Worm (Caenorhabditis elegans): ENCODE data around the gene F33H12.7.
A peak's percentile ranks its signal among the peaks of the same experiment; 100 is the strongest.
"Not testable (repeated sequence)": the region's sequence is repeated elsewhere in the genome, so short reads cannot be mapped to it uniquely, and the experiment has no call there.

F33H12.7 gene

DNA sequence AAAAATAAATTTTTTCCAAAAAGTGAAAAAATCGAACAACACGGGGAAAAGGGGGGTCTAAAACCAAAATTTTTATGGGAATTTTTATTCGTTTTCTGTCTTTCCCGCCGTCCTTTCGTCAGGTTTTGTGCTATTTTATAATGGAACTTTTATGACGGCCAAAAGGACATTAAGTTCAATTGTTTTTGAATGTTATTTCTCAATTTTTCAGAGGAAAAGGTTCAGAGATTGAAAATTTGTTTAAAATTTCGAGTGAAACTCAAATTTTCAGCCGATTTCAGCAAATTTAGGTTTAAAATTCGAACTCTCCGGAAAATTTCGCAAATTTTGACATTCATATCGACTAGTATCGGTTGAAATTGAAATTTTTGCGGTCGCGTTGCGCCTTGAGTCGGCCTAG lies 22.7 kb downstream of the F33H12.7 start, which contains the start of gene nep-18:
TSS of gene nep-18 (minus strand) at position 101 of the 400 bp plus-strand sequence.
- TF ChIP-seq cog-1 (tag; optimal IDR thresholded peaks at IDR 0.05) (no peak), ztf-29 (GFP tag; IDR thresholded peaks at IDR 0.05) (no peak), T22C8.4 (GFP tag; IDR thresholded peaks at IDR 0.05) (no peak), med-1 (GFP tag; optimal IDR thresholded peaks at IDR 0.05; ENCODE audit: insufficient read depth) (no peak), ztf-23 (GFP tag; IDR thresholded peaks at IDR 0.05) (no peak), flt-1 (GFP tag; IDR thresholded peaks at IDR 0.05) (no peak), ref-1 (GFP tag; conservative IDR thresholded peaks at IDR 0.05) (no peak), tab-1 (GFP tag; IDR thresholded peaks at IDR 0.05) (no peak), klf-2 (GFP tag; conservative IDR thresholded peaks at IDR 0.05) (no peak)

DNA sequence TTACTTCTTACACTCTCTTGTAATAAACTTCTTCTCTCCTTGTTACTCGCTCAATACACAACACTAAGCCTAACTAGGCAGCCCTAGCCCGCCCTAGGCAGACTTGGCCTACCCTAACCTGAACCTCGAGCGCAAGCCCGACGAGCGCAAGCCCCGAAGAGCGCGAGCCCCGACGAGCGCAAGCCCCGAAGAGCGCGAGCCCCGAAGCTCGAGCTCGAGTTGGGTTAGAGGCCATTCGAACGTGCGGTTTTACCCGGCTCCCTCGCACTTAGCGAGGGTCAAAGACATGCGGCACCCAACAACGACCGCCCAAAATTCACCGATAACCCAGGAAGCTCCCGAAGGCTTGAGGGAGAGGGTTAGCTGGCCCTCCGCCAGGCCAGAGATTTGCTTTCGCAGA lies 30.3 kb downstream of the F33H12.7 start:
- TF ChIP-seq flt-1 (GFP tag; IDR thresholded peaks at IDR 0.05) (peak; percentile 39; the same call in 1 of the 2 replicates), ztf-29 (GFP tag; IDR thresholded peaks at IDR 0.05) (peak; percentile 33; the same call in 1 of the 2 replicates)

DNA sequence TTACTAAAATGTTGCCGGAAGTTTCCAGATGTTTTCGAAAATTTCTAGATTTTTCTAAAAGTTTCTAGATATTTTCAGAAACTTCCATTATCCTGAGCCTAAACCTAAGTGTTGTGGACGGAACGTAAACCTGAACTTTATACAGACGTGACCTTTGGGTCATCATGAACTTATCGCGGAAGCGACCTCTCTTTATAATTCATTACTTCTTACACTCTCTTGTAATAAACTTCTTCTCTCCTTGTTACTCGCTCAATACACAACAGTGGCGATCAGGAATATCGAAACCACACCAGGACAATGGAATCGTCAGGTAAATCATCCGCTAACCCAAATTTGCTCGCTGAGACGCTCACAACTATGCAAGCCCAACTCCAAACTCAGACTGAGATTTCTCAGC lies 33.0 kb downstream of the F33H12.7 start, which contains the start of gene K02F6.1:
TSS of gene K02F6.1 (plus strand) at position 301 of the 400 bp plus-strand sequence.
- not testable (repeated sequence) for TF ChIP-seq med-1 (GFP tag; optimal IDR thresholded peaks at IDR 0.05; ENCODE audit: insufficient read depth); ztf-29 (GFP tag; IDR thresholded peaks at IDR 0.05); T22C8.4 (GFP tag; IDR thresholded peaks at IDR 0.05)

DNA sequence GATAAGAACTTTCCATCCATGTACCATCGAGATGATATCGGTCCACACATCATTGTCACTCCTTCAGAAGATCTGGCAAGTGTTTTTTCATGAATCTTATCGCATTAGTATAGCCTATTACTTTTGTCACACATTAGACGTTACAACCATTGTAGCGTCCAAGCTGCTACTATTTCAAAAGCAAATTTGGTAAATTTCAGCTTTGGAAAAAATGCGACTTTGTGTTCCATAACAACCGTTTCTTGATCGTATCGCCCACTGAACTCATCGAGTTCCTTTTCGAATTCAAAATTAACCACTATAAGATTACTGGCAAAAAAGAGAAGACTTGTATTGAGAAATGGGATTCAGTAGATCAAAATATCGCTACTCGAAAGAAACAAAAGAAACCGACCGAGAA lies 33.7 kb downstream of the F33H12.7 start:
- TF ChIP-seq med-1 (GFP tag; optimal IDR thresholded peaks at IDR 0.05; ENCODE audit: insufficient read depth) (no peak), klf-2 (GFP tag; conservative IDR thresholded peaks at IDR 0.05) (no peak), flt-1 (GFP tag; IDR thresholded peaks at IDR 0.05) (no peak), T22C8.4 (GFP tag; IDR thresholded peaks at IDR 0.05) (no peak), cog-1 (tag; optimal IDR thresholded peaks at IDR 0.05) (no peak), tab-1 (GFP tag; IDR thresholded peaks at IDR 0.05) (no peak), ztf-29 (GFP tag; IDR thresholded peaks at IDR 0.05) (no peak), ztf-23 (GFP tag; IDR thresholded peaks at IDR 0.05) (no peak), ref-1 (GFP tag; conservative IDR thresholded peaks at IDR 0.05) (no peak)

DNA sequence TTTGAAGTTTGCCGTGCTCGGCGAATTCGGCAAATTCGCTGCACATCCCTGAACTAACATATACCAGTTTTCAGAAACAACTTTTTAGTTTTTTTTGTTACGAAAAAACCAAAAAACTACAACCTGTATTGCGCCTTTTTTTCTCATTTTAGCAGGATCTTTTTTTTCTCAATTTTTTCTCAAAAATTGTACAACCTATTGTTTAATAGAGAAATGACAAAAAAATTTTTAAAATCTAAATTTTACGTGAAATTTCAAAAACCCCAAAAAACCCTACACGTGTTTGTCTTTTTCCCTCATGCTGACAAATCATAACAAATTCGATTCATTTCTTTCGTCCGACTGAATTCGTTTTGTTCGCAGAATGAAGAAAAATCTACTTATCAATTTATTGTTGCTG lies 40.8 kb downstream of the F33H12.7 start, which contains the start of gene K02F6.3:
TSS of gene K02F6.3 (plus strand) at position 301 of the 400 bp plus-strand sequence.
- TF ChIP-seq cog-1 (tag; optimal IDR thresholded peaks at IDR 0.05) (no peak), flt-1 (GFP tag; IDR thresholded peaks at IDR 0.05) (no peak), med-1 (GFP tag; optimal IDR thresholded peaks at IDR 0.05; ENCODE audit: insufficient read depth) (no peak), ztf-23 (GFP tag; IDR thresholded peaks at IDR 0.05) (no peak), T22C8.4 (GFP tag; IDR thresholded peaks at IDR 0.05) (no peak), ztf-29 (GFP tag; IDR thresholded peaks at IDR 0.05) (no peak), ref-1 (GFP tag; conservative IDR thresholded peaks at IDR 0.05) (no peak), tab-1 (GFP tag; IDR thresholded peaks at IDR 0.05) (no peak), klf-2 (GFP tag; conservative IDR thresholded peaks at IDR 0.05) (no peak)

DNA sequence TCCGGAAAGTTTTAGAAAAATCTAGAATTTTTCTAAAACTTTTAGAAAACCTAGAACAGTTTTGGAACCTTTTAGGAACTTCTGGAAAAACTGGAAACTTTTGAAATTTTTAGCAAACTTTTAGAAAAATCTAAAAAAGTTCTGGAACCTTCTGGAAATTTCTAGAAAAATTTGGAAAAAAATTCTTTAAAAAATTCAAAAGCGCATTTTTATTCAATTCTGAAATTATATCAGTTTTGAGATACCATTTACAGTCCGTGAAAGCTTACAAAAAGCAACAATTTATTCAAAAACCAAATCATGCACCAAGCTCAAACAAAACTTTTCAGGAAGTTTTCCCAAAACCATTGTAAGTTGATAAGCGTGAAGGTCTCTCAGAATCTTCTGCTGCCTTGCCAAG lies 48.5 kb downstream of the F33H12.7 start, which contains the start of gene K02F6.4:
TSS of gene K02F6.4 (plus strand) at position 301 of the 400 bp plus-strand sequence.
- TF ChIP-seq klf-2 (GFP tag; conservative IDR thresholded peaks at IDR 0.05) (no peak), tab-1 (GFP tag; IDR thresholded peaks at IDR 0.05) (no peak)

DNA sequence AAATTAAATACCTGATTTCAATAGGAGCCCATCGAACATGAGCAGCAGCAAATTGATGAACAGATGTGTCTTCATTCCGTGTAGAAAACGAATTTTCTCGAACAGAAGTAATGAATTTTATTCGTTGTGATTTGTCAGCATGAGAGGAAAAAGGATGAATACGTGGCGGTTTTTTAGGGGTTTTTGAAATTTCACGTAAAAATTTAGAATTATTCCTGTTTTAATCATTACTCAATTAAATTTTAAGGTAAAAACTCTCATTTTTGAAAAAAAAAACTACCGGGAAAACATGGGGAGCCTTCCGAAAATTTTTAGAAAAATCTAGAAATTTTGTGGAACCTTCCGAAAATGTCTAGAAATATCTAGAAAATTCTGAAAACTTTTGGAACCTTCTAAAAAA lies 49.0 kb downstream of the F33H12.7 start, which contains the start of gene K02F6.7:
TSS of gene K02F6.7 (minus strand) at position 101 of the 400 bp plus-strand sequence.
- TF ChIP-seq ztf-29 (GFP tag; IDR thresholded peaks at IDR 0.05) (no peak), med-1 (GFP tag; optimal IDR thresholded peaks at IDR 0.05; ENCODE audit: insufficient read depth) (no peak), cog-1 (tag; optimal IDR thresholded peaks at IDR 0.05) (no peak), klf-2 (GFP tag; conservative IDR thresholded peaks at IDR 0.05) (no peak), T22C8.4 (GFP tag; IDR thresholded peaks at IDR 0.05) (no peak), tab-1 (GFP tag; IDR thresholded peaks at IDR 0.05) (no peak), ref-1 (GFP tag; conservative IDR thresholded peaks at IDR 0.05) (no peak), flt-1 (GFP tag; IDR thresholded peaks at IDR 0.05) (no peak), ztf-23 (GFP tag; IDR thresholded peaks at IDR 0.05) (no peak)
